Worm (Caenorhabditis elegans) whole organism, young adult: ENCODE data around the gene ZK1248.4.
"Not testable (repeated sequence)": the region's sequence is repeated elsewhere in the genome, so short reads cannot be mapped to it uniquely, and the experiment has no call there.

Experiments
- B0261.1 ChIP-seq: sonication (generic microtip); optimal IDR thresholded peaks from 2 replicates; lab custom pipeline; 2016; ENCODE audit warnings: mild to moderate bottlenecking, missing genetic modification characterization, moderate library complexity, missing compliant biosample characterization
- C17E4.6 ChIP-seq: fragments of 200-800 bp; sonication (Bioruptor generic); IDR thresholded peaks from 2 replicates; pipeline ENCODE4 v1.3.6; 2022; ENCODE audit warnings: missing genetic modification reagents, missing genetic modification characterization, missing compliant biosample characterization
- D2030.7 ChIP-seq: fragments of 200-800 bp; sonication (Bioruptor generic); IDR thresholded peaks from 2 replicates; pipeline ENCODE4 v1.3.6; 2022; ENCODE audit warnings: missing genetic modification reagents, missing genetic modification characterization, missing compliant biosample characterization
- F22D6.2 ChIP-seq: sonication (generic microtip); optimal IDR thresholded peaks from 2 replicates; lab custom pipeline; 2016; ENCODE audit warnings: mild to moderate bottlenecking, missing genetic modification characterization, missing compliant biosample characterization
- F39B2.1 ChIP-seq: fragments of 200-800 bp; sonication (Bioruptor generic); IDR thresholded peaks from 2 replicates; pipeline ENCODE4 v1.3.6; 2022; ENCODE audit warnings: missing genetic modification reagents, missing genetic modification characterization, missing compliant biosample characterization
- F55B11.4 ChIP-seq: sonication (generic microtip); optimal IDR thresholded peaks from 2 replicates; lab custom pipeline; 2016; ENCODE audit warnings: missing compliant biosample characterization, missing genetic modification characterization, borderline replicate concordance; ENCODE audit not compliant: insufficient read depth
- F57C9.4 ChIP-seq: sonication (generic microtip); optimal IDR thresholded peaks from 2 replicates; lab custom pipeline; 2017; ENCODE audit warnings: mild to moderate bottlenecking, missing genetic modification characterization, missing compliant biosample characterization
- K11D2.4 ChIP-seq: fragments of 200-800 bp; sonication (Bioruptor generic); IDR thresholded peaks from 2 replicates; pipeline ENCODE4 v1.3.6; 2022; ENCODE audit warnings: missing genetic modification reagents, missing genetic modification characterization, missing compliant biosample characterization
- T07F8.4 ChIP-seq: sonication (generic microtip); optimal IDR thresholded peaks from 2 replicates; lab custom pipeline; 2016; ENCODE audit warnings: mild to moderate bottlenecking, missing genetic modification characterization, moderate library complexity, missing compliant biosample characterization
- T26A5.8 ChIP-seq: sonication (generic microtip); optimal IDR thresholded peaks from 2 replicates; lab custom pipeline; 2016; ENCODE audit warnings: missing genetic modification characterization, missing compliant biosample characterization
- Y79H2A.3 ChIP-seq: fragments of 200-800 bp; sonication (Bioruptor generic); conservative IDR thresholded peaks from 2 replicates; pipeline ENCODE4 v1.3.6; 2022; ENCODE audit warnings: missing genetic modification reagents, missing genetic modification characterization, missing compliant biosample characterization
- ama-1 ChIP-seq, 3 experiments: fragments of 150-350 bp in 1 of 3; sonication (generic microtip) in 2 of 3; optimal IDR thresholded peaks; 2 replicates each; lab custom pipeline; 2014 to 2018; ENCODE audit warnings: missing biosample characterization in 2 of 3, missing genetic modification characterization in 2 of 3, missing genetic modification reagents in 2 of 3
- ccch-3 ChIP-seq: fragments of 200-800 bp; sonication (Bioruptor generic); optimal IDR thresholded peaks from 2 replicates; lab custom pipeline; 2018; ENCODE audit warnings: mild to moderate bottlenecking, missing genetic modification characterization, missing compliant biosample characterization
- cebp-1 ChIP-seq, 2 experiments: fragments of 200-800 bp in 1 of 2; sonication (Bioruptor generic) in 1 of 2; sonication (generic microtip) in 1 of 2; IDR thresholded peaks in 1 of 2; optimal IDR thresholded peaks in 1 of 2; 2 replicates each; pipeline versions ENCODE4 v1.3.6 to Lab custom; 2017 to 2022; ENCODE audit warnings: missing compliant biosample characterization in 2 of 2, missing genetic modification characterization in 2 of 2, mild to moderate bottlenecking in 1 of 2, missing genetic modification reagents in 1 of 2, moderate library complexity in 1 of 2
- ceh-27 ChIP-seq: fragments of 200-800 bp; sonication (Bioruptor generic); optimal IDR thresholded peaks from 2 replicates; lab custom pipeline; 2018; ENCODE audit warnings: mild to moderate bottlenecking, missing genetic modification characterization, moderate library complexity, missing compliant biosample characterization
- ceh-40 ChIP-seq: fragments of 200-800 bp; sonication (Bioruptor generic); IDR thresholded peaks from 2 replicates; pipeline ENCODE4 v1.3.6; 2022; ENCODE audit warnings: missing genetic modification characterization, missing compliant biosample characterization
- ceh-91 ChIP-seq: fragments of 200-800 bp; sonication (Bioruptor generic); IDR thresholded peaks from 2 replicates; pipeline ENCODE4 v1.3.6; 2022; ENCODE audit warnings: missing genetic modification reagents, missing genetic modification characterization, missing compliant biosample characterization
- dox-1 ChIP-seq: fragments of 200-800 bp; sonication (Bioruptor generic); IDR thresholded peaks from 2 replicates; pipeline ENCODE4 v1.3.6; 2022; ENCODE audit warnings: missing genetic modification reagents, missing genetic modification characterization, missing compliant biosample characterization
- dpl-1 ChIP-seq: fragments of 150-350 bp; optimal IDR thresholded peaks from 2 replicates; lab custom pipeline; 2014; ENCODE audit warnings: missing biosample characterization, missing genetic modification reagents, missing genetic modification characterization
- egl-44 ChIP-seq: fragments of 200-800 bp; sonication (Bioruptor generic); IDR thresholded peaks from 2 replicates; pipeline ENCODE4 v1.3.6; 2022; ENCODE audit warnings: missing genetic modification reagents, missing genetic modification characterization, missing compliant biosample characterization
- ekl-4 ChIP-seq: fragments of 200-800 bp; sonication (Bioruptor generic); IDR thresholded peaks from 2 replicates; pipeline ENCODE4 v1.3.6; 2022; ENCODE audit warnings: missing genetic modification reagents, missing genetic modification characterization, missing compliant biosample characterization
- ets-4 ChIP-seq: fragments of 200-800 bp; sonication (Bioruptor generic); optimal IDR thresholded peaks from 2 replicates; lab custom pipeline; 2018; ENCODE audit warnings: mild to moderate bottlenecking, missing genetic modification characterization, missing compliant biosample characterization
- gei-17 ChIP-seq: fragments of 200-800 bp; sonication (Bioruptor generic); optimal IDR thresholded peaks from 2 replicates; lab custom pipeline; 2018; ENCODE audit warnings: mild to moderate bottlenecking, missing genetic modification characterization, missing compliant biosample characterization
- hlh-26 ChIP-seq: fragments of 200-800 bp; sonication (Bioruptor generic); conservative IDR thresholded peaks from 2 replicates; pipeline ENCODE4 v1.3.6; 2022; ENCODE audit warnings: missing genetic modification reagents, missing genetic modification characterization, missing compliant biosample characterization
- hmg-1.2 ChIP-seq: fragments of 200-800 bp; sonication (Bioruptor generic); IDR thresholded peaks from 2 replicates; pipeline ENCODE4 v1.3.6; 2022; ENCODE audit warnings: missing genetic modification reagents, missing genetic modification characterization, missing compliant biosample characterization
- hsf-1 ChIP-seq: fragments of 200-800 bp; sonication (Bioruptor generic); IDR thresholded peaks from 2 replicates; pipeline ENCODE4 v1.3.6; 2022; ENCODE audit warnings: missing genetic modification reagents, missing genetic modification characterization, missing compliant biosample characterization
- lag-1 ChIP-seq: fragments of 200-800 bp; sonication (Bioruptor generic); IDR thresholded peaks from 2 replicates; pipeline ENCODE4 v1.3.6; 2022; ENCODE audit warnings: missing genetic modification reagents, missing genetic modification characterization, missing compliant biosample characterization
- let-607 ChIP-seq, 2 experiments: fragments of 200-800 bp in 1 of 2; sonication (Bioruptor generic) in 1 of 2; sonication (generic microtip) in 1 of 2; optimal IDR thresholded peaks; 2 replicates each; lab custom pipeline; 2016 to 2018; ENCODE audit warnings: mild to moderate bottlenecking in 2 of 2, missing compliant biosample characterization in 2 of 2, missing genetic modification characterization in 2 of 2, moderate library complexity in 2 of 2, missing genotype in 1 of 2
- lin-40 ChIP-seq: sonication (generic microtip); optimal IDR thresholded peaks from 2 replicates; lab custom pipeline; 2016; ENCODE audit warnings: missing genetic modification characterization, mild to moderate bottlenecking, missing compliant biosample characterization, missing genotype, missing genetic modification reagents
- lir-1 ChIP-seq: fragments of 200-800 bp; sonication (Bioruptor generic); conservative IDR thresholded peaks from 2 replicates; pipeline ENCODE4 v1.3.6; 2022; ENCODE audit warnings: missing genetic modification reagents, missing genetic modification characterization, missing compliant biosample characterization
- madf-10 ChIP-seq: sonication (generic microtip); optimal IDR thresholded peaks from 2 replicates; lab custom pipeline; 2016; ENCODE audit warnings: mild to moderate bottlenecking, missing genetic modification characterization, missing compliant biosample characterization
- mes-4 ChIP-seq: sonication (generic microtip); optimal IDR thresholded peaks from 2 replicates; lab custom pipeline; 2016; ENCODE audit warnings: missing genotype, missing genetic modification characterization, missing compliant biosample characterization
- nfya-1 ChIP-seq: sonication (generic microtip); optimal IDR thresholded peaks from 2 replicates; lab custom pipeline; 2017; ENCODE audit warnings: antibody characterized with exemption, missing compliant biosample characterization, missing genetic modification characterization, borderline replicate concordance; ENCODE audit not compliant: insufficient read depth
- nhr-179 ChIP-seq: sonication (generic microtip); optimal IDR thresholded peaks from 2 replicates; lab custom pipeline; 2016; ENCODE audit warnings: mild to moderate bottlenecking, missing genetic modification characterization, missing compliant biosample characterization
- nhr-27 ChIP-seq: fragments of 200-800 bp; sonication (Bioruptor generic); optimal IDR thresholded peaks from 2 replicates; lab custom pipeline; 2018; ENCODE audit warnings: mild to moderate bottlenecking, missing genetic modification characterization, moderate library complexity, missing compliant biosample characterization
- snpc-1.1 ChIP-seq: sonication (generic microtip); optimal IDR thresholded peaks from 2 replicates; lab custom pipeline; 2017; ENCODE audit warnings: missing genetic modification characterization, mild to moderate bottlenecking, missing compliant biosample characterization, antibody characterized with exemption, moderate library complexity, missing genotype, missing genetic modification reagents; ENCODE audit not compliant: insufficient read depth
- somi-1 ChIP-seq: fragments of 200-800 bp; sonication (Bioruptor generic); optimal IDR thresholded peaks from 2 replicates; lab custom pipeline; 2018; ENCODE audit warnings: mild to moderate bottlenecking, missing genetic modification characterization, missing compliant biosample characterization
- tlf-1 ChIP-seq: fragments of 200-800 bp; sonication (Bioruptor generic); optimal IDR thresholded peaks from 2 replicates; lab custom pipeline; 2018; ENCODE audit warnings: mild to moderate bottlenecking, missing genetic modification characterization, missing compliant biosample characterization
- unc-130 ChIP-seq: sonication (generic microtip); optimal IDR thresholded peaks from 2 replicates; lab custom pipeline; 2016; ENCODE audit warnings: missing genetic modification reagents, missing genetic modification characterization, missing compliant biosample characterization
- unc-62 ChIP-seq: fragments of 150-350 bp; optimal IDR thresholded peaks from 2 replicates; lab custom pipeline; 2014; ENCODE audit warnings: missing biosample characterization, missing genetic modification reagents, missing genetic modification characterization
- xnd-1 ChIP-seq: sonication (generic microtip); optimal IDR thresholded peaks from 2 replicates; lab custom pipeline; 2016; ENCODE audit warnings: missing genotype, missing genetic modification reagents, missing genetic modification characterization, missing compliant biosample characterization
- zfh-2 ChIP-seq: fragments of 200-800 bp; sonication (Bioruptor generic); conservative IDR thresholded peaks from 2 replicates; pipeline ENCODE4 v1.3.6; 2022; ENCODE audit warnings: missing genetic modification reagents, missing genetic modification characterization, missing compliant biosample characterization
- ztf-22 ChIP-seq: fragments of 200-800 bp; sonication (Bioruptor generic); optimal IDR thresholded peaks from 2 replicates; lab custom pipeline; 2018; ENCODE audit warnings: mild to moderate bottlenecking, missing genetic modification characterization, moderate library complexity, missing compliant biosample characterization
- ztf-26 ChIP-seq: sonication (generic microtip); optimal IDR thresholded peaks from 2 replicates; lab custom pipeline; 2017; ENCODE audit warnings: missing genetic modification characterization, missing compliant biosample characterization

Gene ZK1248.4

DNA sequence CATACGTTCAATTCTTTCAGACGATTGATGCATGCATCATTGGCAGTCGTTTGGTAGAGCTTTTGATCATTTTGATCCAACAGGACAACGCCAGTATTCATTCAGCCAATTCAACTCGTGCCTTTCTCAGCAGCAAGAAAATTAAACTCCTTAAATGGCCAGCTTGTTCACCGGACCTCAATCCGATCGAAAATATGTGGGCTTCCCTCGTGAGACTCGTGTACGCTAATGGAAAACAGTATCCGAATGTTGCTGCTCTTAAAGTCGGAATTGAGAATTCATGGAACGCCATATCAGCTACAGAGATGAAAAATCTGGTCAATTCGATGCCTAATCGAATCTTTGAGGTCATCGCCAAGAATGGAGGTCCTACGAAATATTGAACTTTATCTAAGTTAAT lies 3.0 kb upstream of the ZK1248.4 start, which contains the start of gene wago-5:
TSS of gene wago-5 (minus strand) at position 101 of the 400 bp plus-strand sequence.
- TF ChIP-seq F57C9.4 (tag; lab: Kevin White, UChicago); xnd-1; F39B2.1 (GFP tag; lab: Robert Waterston, UW): not testable (repeated sequence)

DNA sequence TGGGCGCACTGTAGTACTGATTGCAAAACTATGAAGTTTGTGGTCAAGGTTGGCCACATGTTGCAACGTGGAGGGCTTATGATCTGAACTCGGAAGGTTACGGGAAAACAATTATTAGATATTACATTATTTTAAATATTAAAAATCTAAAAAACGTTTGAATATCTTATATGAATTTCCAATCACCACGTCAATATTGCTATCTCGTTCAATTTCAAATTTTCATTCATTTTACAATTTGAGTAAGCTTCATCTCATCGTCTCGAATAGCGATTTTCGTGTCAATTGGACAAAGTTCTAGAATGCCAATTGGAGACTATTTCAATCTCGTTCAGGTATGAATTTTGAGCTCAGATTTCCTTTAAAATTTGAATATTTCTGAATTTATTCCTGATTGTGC lies 2.1 kb upstream of the ZK1248.4 start, which contains the start of gene ZK1248.20:
TSS of gene ZK1248.20 (plus strand) at position 301 of the 400 bp plus-strand sequence.
- no peak for TF ChIP-seq K11D2.4 (GFP tag; lab: Robert Waterston, UW)
- TF ChIP-seq zfh-2 = no peak
- TF ChIP-seq xnd-1 = no peak
- no peak for TF ChIP-seq tlf-1 (GFP tag; lab: Kevin White, UChicago)
- no peak for TF ChIP-seq madf-10 (tag; lab: Kevin White, UChicago)
- TF ChIP-seq lin-40 = no peak
- TF ChIP-seq T07F8.4 (tag; lab: Kevin White, UChicago) = no peak
- no peak for TF ChIP-seq unc-62
- TF ChIP-seq mes-4 (tag; lab: Kevin White, UChicago) = no peak
- no peak for TF ChIP-seq B0261.1
- TF ChIP-seq let-607 (tag; optimal IDR thresholded peaks at IDR 0.05; lab: Kevin White, UChicago) = no peak

DNA sequence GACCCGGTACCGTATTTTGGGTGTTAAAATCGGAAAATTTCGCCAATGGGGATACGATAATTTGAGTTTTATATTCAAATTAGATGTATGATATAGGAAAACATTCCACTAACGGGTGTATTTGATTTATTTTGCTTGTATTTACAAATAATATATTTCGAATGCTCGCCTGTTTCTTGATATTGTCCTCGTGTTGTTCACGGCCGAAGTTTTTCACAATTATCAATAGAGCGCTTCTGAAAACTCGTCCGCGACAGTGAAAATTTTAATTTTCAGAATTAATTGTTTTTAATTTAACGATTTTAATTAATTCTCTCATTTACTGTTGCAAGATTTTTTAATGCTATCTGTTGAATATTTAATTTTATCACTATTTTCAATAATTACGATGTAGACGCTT lies 1.3 kb downstream of the ZK1248.4 start:
- TF ChIP-seq ceh-91 (GFP tag; lab: Robert Waterston, UW) (0 out of 2 replicates have a peak, but pooled peaks have one; percentile 55), nhr-27 (tag; lab: Kevin White, UChicago) (no peak), nfya-1 (tag; lab: Kevin White, UChicago) (no peak), T07F8.4 (tag; lab: Kevin White, UChicago) (no peak), egl-44 (GFP tag; lab: Robert Waterston, UW) (no peak), snpc-1.1 (tag; lab: Kevin White, UChicago) (no peak), nhr-179 (no peak), somi-1 (GFP tag; lab: Kevin White, UChicago) (no peak), Y79H2A.3 (GFP tag; lab: Robert Waterston, UW) (no peak), lag-1 (GFP tag; lab: Robert Waterston, UW) (no peak), F55B11.4 (tag; lab: Kevin White, UChicago) (no peak), hmg-1.2 (GFP tag; lab: Robert Waterston, UW) (peak; percentile 21; the same call in 1 of the 2 replicates), ztf-26 (tag; lab: Kevin White, UChicago) (no peak), F22D6.2 (tag; lab: Kevin White, UChicago) (no peak), hsf-1 (no peak), K11D2.4 (GFP tag; lab: Robert Waterston, UW) (no peak), unc-130 (peak; percentile 9), ccch-3 (GFP tag; lab: Kevin White, UChicago) (no peak), zfh-2 (no peak), ets-4 (GFP tag; lab: Kevin White, UChicago) (no peak), ceh-40 (no peak), dpl-1 (GFP tag; lab: Kevin White, UChicago) (no peak), F39B2.1 (GFP tag; lab: Robert Waterston, UW) (no peak), D2030.7 (GFP tag; lab: Robert Waterston, UW) (peak; percentile 51; the same call in 1 of the 2 replicates), ama-1 (optimal IDR thresholded peaks at IDR 0.05; lab: Kevin White, UChicago) (no peak), ama-1 (GFP tag; optimal IDR thresholded peaks at IDR 0.05; lab: Kevin White, UChicago) (no peak), lir-1 (no peak), C17E4.6 (GFP tag; lab: Robert Waterston, UW) (no peak), cebp-1 (GFP tag; IDR thresholded peaks at IDR 0.05; lab: Robert Waterston, UW) (no peak), cebp-1 (tag; optimal IDR thresholded peaks at IDR 0.05; lab: Kevin White, UChicago) (no peak), gei-17 (GFP tag; lab: Kevin White, UChicago) (no peak), ekl-4 (no peak), T26A5.8 (tag; lab: Kevin White, UChicago) (no peak), dox-1 (GFP tag; lab: Robert Waterston, UW) (peak; percentile 70), ceh-27 (peak; percentile 29), ztf-22 (GFP tag; lab: Kevin White, UChicago) (no peak), hlh-26 (no peak)
